Worm (Caenorhabditis elegans) whole organism, L4 larva: Measurements from ENCODE around the gene scl-9.

Experiments
- R02D3.7 ChIP-seq: fragments of 150-350 bp; sonication (generic microtip); optimal IDR thresholded peaks from 3 replicates; lab custom pipeline; 2014; ENCODE audit warnings: missing biosample characterization, missing genetic modification characterization
- ceh-28 ChIP-seq: fragments of 150-350 bp; optimal IDR thresholded peaks from 2 replicates; lab custom pipeline; 2014; ENCODE audit warnings: missing biosample characterization, missing genetic modification reagents, missing genetic modification characterization
- ceh-82 ChIP-seq: sonication (generic microtip); optimal IDR thresholded peaks from 2 replicates; lab custom pipeline; 2017; ENCODE audit warnings: missing biosample characterization, missing genetic modification characterization
- fkh-10 ChIP-seq: fragments of 150-350 bp; optimal IDR thresholded peaks from 2 replicates; lab custom pipeline; 2014; ENCODE audit warnings: missing biosample characterization, missing genetic modification reagents, missing genetic modification characterization
- gei-8 ChIP-seq: fragments of 200-800 bp; sonication (Bioruptor generic); optimal IDR thresholded peaks from 2 replicates; lab custom pipeline; 2018; ENCODE audit warnings: mild to moderate bottlenecking, missing genetic modification characterization, missing compliant biosample characterization
- lir-3 ChIP-seq: sonication (generic microtip); optimal IDR thresholded peaks from 2 replicates; lab custom pipeline; 2016; ENCODE audit warnings: mild to moderate bottlenecking, missing genetic modification characterization, missing compliant biosample characterization
- nhr-11 ChIP-seq: fragments of 150-350 bp; optimal IDR thresholded peaks from 2 replicates; lab custom pipeline; 2014; ENCODE audit warnings: missing biosample characterization, missing genetic modification characterization
- nhr-237 ChIP-seq: sonication (generic microtip); optimal IDR thresholded peaks from 2 replicates; lab custom pipeline; 2017; ENCODE audit warnings: missing biosample characterization, missing genetic modification characterization
- set-16 ChIP-seq: fragments of 200-800 bp; sonication (Bioruptor generic); IDR thresholded peaks from 2 replicates; pipeline ENCODE4 v1.3.6; 2022; ENCODE audit warnings: missing genetic modification reagents, missing genetic modification characterization, missing compliant biosample characterization
- tra-1 ChIP-seq: fragments of 200-800 bp; sonication (Bioruptor generic); IDR thresholded peaks from 2 replicates; pipeline ENCODE4 v1.3.6; 2022; ENCODE audit warnings: missing genetic modification reagents, missing genetic modification characterization, missing compliant biosample characterization
- vab-7 ChIP-seq: fragments of 200-800 bp; sonication (Bioruptor generic); IDR thresholded peaks from 2 replicates; pipeline ENCODE4 v1.3.6; 2022; ENCODE audit warnings: missing genetic modification reagents, missing genetic modification characterization, missing compliant biosample characterization

- no peak for TF ChIP-seq R02D3.7 (tag; lab: Kevin White, UChicago)
- no peak for TF ChIP-seq tra-1 (GFP tag; lab: Robert Waterston, UW)
- TF ChIP-seq nhr-11 (tag; lab: Kevin White, UChicago) = no peak
- no peak for TF ChIP-seq fkh-10 (GFP tag; lab: Kevin White, UChicago)
- no peak for TF ChIP-seq gei-8 (GFP tag; lab: Kevin White, UChicago)
- TF ChIP-seq ceh-28 (tag; lab: Kevin White, UChicago) = no peak
- no peak for TF ChIP-seq lir-3 (tag; lab: Kevin White, UChicago)
- no peak for TF ChIP-seq set-16 (GFP tag; lab: Robert Waterston, UW)
- no peak for TF ChIP-seq ceh-82 (tag; lab: Kevin White, UChicago)
- no peak for TF ChIP-seq nhr-237 (tag; lab: Kevin White, UChicago)
- TF ChIP-seq vab-7 (GFP tag; lab: Robert Waterston, UW) = no peak
Observed at ce11 chrIV:13096778-13097177, 49.8 kb downstream of the scl-9 start.
